Worm (Caenorhabditis elegans) whole organism, young adult: ENCODE measurements around the gene cts-1.
"Not testable (repeated sequence)": the region's sequence is repeated elsewhere in the genome, so short reads cannot be mapped to it uniquely, and the experiment has no call there.

Experiments
- ZK185.1 ChIP-seq: sonication (generic microtip); optimal IDR thresholded peaks from 2 replicates; lab custom pipeline; 2016; ENCODE audit warnings: mild to moderate bottlenecking, missing genetic modification characterization, missing compliant biosample characterization; ENCODE audit not compliant: poor library complexity, severe bottlenecking
- atf-7 ChIP-seq: sonication (generic microtip); optimal IDR thresholded peaks from 2 replicates; lab custom pipeline; 2017; ENCODE audit warnings: mild to moderate bottlenecking, missing genetic modification characterization, missing compliant biosample characterization
- nfya-1 ChIP-seq: sonication (generic microtip); optimal IDR thresholded peaks from 2 replicates; lab custom pipeline; 2017; ENCODE audit warnings: antibody characterized with exemption, missing compliant biosample characterization, missing genetic modification characterization, borderline replicate concordance; ENCODE audit not compliant: insufficient read depth
- tbp1 ChIP-seq: fragments of 200-800 bp; sonication (Bioruptor generic); optimal IDR thresholded peaks from 2 replicates; lab custom pipeline; 2018; ENCODE audit warnings: mild to moderate bottlenecking, missing genetic modification characterization, missing compliant biosample characterization
- unc-62 ChIP-seq: fragments of 150-350 bp; optimal IDR thresholded peaks from 2 replicates; lab custom pipeline; 2014; ENCODE audit warnings: missing biosample characterization, missing genetic modification reagents, missing genetic modification characterization
- ztf-28 ChIP-seq: fragments of 200-800 bp; sonication (Bioruptor generic); IDR thresholded peaks from 2 replicates; pipeline ENCODE4 v1.3.6; 2022; ENCODE audit warnings: missing genetic modification reagents, missing genetic modification characterization, missing compliant biosample characterization

ce11 chrIII:10225056-10225455 is 8.6 kb upstream of the cts-1 start:
- TF ChIP-seq ztf-28 (GFP tag; lab: Robert Waterston, UW); unc-62 (GFP tag; lab: Kevin White, UChicago); atf-7; nfya-1 (tag; lab: Kevin White, UChicago); tbp1 (GFP tag; lab: Kevin White, UChicago): not testable (repeated sequence)
- TF ChIP-seq ZK185.1 (tag; lab: Kevin White, UChicago): peak; percentile 89
